Worm (Caenorhabditis elegans): Measurements from ENCODE around the gene F44E5.4.

Gene F44E5.4

DNA sequence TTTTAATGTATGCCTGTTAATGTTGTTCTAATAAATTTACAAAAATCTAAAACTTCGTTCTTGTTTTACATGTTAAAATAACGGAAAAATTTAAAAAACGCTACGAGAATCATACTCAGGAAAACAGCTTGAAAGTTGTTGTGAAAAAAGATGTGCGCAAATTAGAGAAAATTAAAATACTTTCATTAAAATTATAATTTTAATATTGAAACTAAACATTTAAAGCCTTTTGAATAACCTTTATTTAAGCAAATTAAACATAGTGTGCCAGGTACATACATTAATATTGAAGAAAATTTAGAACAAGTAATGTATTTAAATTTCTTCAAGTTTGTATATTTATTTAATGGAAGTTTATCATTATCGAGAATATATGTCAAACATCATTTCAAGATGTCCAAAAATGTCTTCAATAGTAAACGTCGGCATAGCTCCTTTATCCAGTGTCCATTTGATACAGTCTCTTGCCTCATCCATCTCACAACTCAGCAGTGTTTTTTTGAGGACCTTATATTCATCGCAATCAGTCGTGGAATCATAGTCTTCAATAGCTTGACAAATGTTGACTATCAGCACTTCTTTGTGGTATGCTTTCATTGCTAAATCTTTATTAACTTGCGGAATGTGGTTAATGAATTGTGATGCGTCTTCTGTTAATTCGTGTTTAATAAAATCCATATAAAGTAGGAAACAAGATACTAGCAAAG lies 2.8 kb upstream of the F44E5.4 start:
- TF ChIP-seq sea-1 (GFP tag; conservative IDR thresholded peaks at IDR 0.05) (0 out of 2 replicates have a peak, but pooled peaks have one; percentile 65), tbx-11 (GFP tag; IDR thresholded peaks at IDR 0.05) (no peak)

DNA sequence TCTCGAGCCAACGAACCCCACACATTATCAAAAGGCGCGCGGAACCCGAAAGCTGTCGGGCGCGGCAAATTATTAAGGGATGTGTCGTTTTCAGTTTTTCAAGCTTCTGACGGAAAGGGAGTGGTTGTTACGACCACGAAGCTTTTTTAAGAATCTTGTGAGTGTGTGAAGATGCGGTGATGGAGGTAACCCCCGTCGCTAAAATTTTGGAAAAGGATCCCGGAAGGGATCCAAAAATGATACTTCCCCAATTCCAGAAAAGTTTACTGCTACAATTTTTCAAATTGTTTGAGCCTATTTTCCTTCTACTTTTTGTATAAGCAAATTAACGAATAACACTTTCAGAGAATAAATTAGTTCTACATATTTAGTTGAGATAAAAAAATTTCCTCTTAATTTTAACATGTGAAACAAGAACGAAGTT lies 2.4 kb downstream of the F44E5.4 start:
- TF ChIP-seq ama-1 (optimal IDR thresholded peaks at IDR 0.05) (peak; percentile 46), hnd-1 (tag; optimal IDR thresholded peaks at IDR 0.05) (peak; percentile 2), pes-1 (GFP tag; IDR thresholded peaks at IDR 0.05) (0 out of 2 replicates have a peak, but pooled peaks have one; percentile 46), flt-1 (GFP tag; IDR thresholded peaks at IDR 0.05) (no peak), tbx-37 (GFP tag; conservative IDR thresholded peaks at IDR 0.05) (no peak), sea-1 (GFP tag; conservative IDR thresholded peaks at IDR 0.05) (peak; percentile 71; the same call in 1 of the 2 replicates)

DNA sequence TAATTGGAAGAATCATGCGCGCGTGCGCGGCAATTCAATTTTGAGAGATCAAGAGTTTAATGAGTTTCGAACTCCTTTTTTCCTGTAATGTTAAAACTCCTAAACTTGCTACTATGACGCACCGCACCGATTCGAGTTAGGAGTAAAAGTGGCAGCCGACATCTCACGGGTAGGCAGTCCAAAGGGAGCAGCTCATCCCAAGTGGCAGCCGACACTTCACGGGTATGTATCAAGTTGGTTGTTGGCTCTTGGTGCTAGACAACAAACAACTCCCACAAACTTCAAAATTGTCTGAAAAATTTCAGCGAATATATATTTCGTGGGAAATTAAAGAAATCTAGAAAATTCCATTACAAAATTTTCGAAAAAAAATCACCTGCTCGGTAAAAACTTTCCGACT lies 5.9 kb downstream of the F44E5.4 start:
- TF ChIP-seq hnd-1 (tag; optimal IDR thresholded peaks at IDR 0.05) (no peak), B0310.2 (tag; optimal IDR thresholded peaks at IDR 0.05) (no peak), aly-1 (tag; optimal IDR thresholded peaks at IDR 0.05) (no peak), tra-4 (tag; optimal IDR thresholded peaks at IDR 0.05) (no peak), tbx-37 (GFP tag; conservative IDR thresholded peaks at IDR 0.05) (no peak), sea-1 (GFP tag; conservative IDR thresholded peaks at IDR 0.05) (no peak), hmg-4 (GFP tag; optimal IDR thresholded peaks at IDR 0.05) (no peak), ets-7 (tag; optimal IDR thresholded peaks at IDR 0.05) (no peak), hmbx-1 (tag; optimal IDR thresholded peaks at IDR 0.05) (no peak)

- TF ChIP-seq ceh-13 (GFP tag; optimal IDR thresholded peaks at IDR 0.05) (no peak), aly-1 (tag; optimal IDR thresholded peaks at IDR 0.05) (peak; percentile 33)
These were observed 7.4 kb downstream of the F44E5.4 start for ce11 chrII:11751615-11752174.

- TF ChIP-seq tbx-37 (GFP tag; conservative IDR thresholded peaks at IDR 0.05) (no peak), pes-1 (GFP tag; IDR thresholded peaks at IDR 0.05) (peak; percentile 40; the same call in 1 of the 2 replicates), B0310.2 (tag; optimal IDR thresholded peaks at IDR 0.05) (peak; percentile 32), F13C5.2 (tag; optimal IDR thresholded peaks at IDR 0.05) (peak; percentile 90), ceh-36 (tag; optimal IDR thresholded peaks at IDR 0.05) (no peak), ama-1 (optimal IDR thresholded peaks at IDR 0.05) (no peak), sea-1 (GFP tag; conservative IDR thresholded peaks at IDR 0.05) (0 out of 2 replicates have a peak, but pooled peaks have one; percentile 50), tra-4 (tag; optimal IDR thresholded peaks at IDR 0.05) (no peak), tbx-11 (GFP tag; IDR thresholded peaks at IDR 0.05) (0 out of 2 replicates have a peak, but pooled peaks have one; percentile 53), ceh-13 (GFP tag; optimal IDR thresholded peaks at IDR 0.05) (no peak), hmbx-1 (tag; optimal IDR thresholded peaks at IDR 0.05) (no peak), aly-1 (tag; optimal IDR thresholded peaks at IDR 0.05) (peak; percentile 55), hnd-1 (tag; optimal IDR thresholded peaks at IDR 0.05) (no peak), ets-7 (tag; optimal IDR thresholded peaks at IDR 0.05) (peak; percentile 35), hmg-4 (GFP tag; optimal IDR thresholded peaks at IDR 0.05) (peak; percentile 93), flt-1 (GFP tag; IDR thresholded peaks at IDR 0.05) (0 out of 2 replicates have a peak, but pooled peaks have one; percentile 43), scrt-1 (GFP tag; IDR thresholded peaks at IDR 0.05) (0 out of 2 replicates have a peak, but pooled peaks have one; percentile 51)
These were observed 9.5 kb downstream of the F44E5.4 start for ce11 chrII:11749490-11750172.

DNA sequence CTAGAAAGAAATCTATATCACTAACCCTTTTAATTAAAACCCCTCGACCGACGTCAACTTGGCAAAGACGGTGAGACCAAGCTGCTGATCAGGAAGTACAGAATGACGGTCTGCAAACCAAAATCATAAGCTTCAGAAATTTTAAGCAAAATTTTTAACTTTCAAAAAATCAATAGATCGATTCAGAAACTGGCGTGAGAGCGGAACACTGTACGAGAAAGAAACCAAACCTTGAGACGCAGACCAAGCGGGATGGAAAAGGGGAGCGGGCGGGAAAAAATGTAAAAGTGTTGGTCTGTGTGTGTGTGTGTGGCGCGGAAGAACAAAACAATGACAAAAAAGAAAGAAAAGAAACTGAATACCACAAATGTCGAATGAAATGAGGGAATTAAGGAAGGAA lies 10.6 kb downstream of the F44E5.4 start, which contains the start of the genes F44E5.17 and gpb-1:
F44E5.17 (minus strand) TSS at position 101 of the 400 bp plus-strand sequence.
gpb-1 (minus strand) TSS at position 118 of the 400 bp plus-strand sequence.
- TF ChIP-seq tra-4 (tag; optimal IDR thresholded peaks at IDR 0.05) (no peak), scrt-1 (GFP tag; IDR thresholded peaks at IDR 0.05) (no peak), hmg-4 (GFP tag; optimal IDR thresholded peaks at IDR 0.05) (no peak), sea-1 (GFP tag; conservative IDR thresholded peaks at IDR 0.05) (no peak), ets-7 (tag; optimal IDR thresholded peaks at IDR 0.05) (no peak), pes-1 (GFP tag; IDR thresholded peaks at IDR 0.05) (no peak), tbx-37 (GFP tag; conservative IDR thresholded peaks at IDR 0.05) (no peak), hmbx-1 (tag; optimal IDR thresholded peaks at IDR 0.05) (no peak), tbx-11 (GFP tag; IDR thresholded peaks at IDR 0.05) (no peak), aly-1 (tag; optimal IDR thresholded peaks at IDR 0.05) (no peak), F13C5.2 (tag; optimal IDR thresholded peaks at IDR 0.05) (no peak), hnd-1 (tag; optimal IDR thresholded peaks at IDR 0.05) (no peak), ceh-36 (tag; optimal IDR thresholded peaks at IDR 0.05) (no peak), flt-1 (GFP tag; IDR thresholded peaks at IDR 0.05) (no peak), ceh-13 (GFP tag; optimal IDR thresholded peaks at IDR 0.05) (no peak), B0310.2 (tag; optimal IDR thresholded peaks at IDR 0.05) (no peak), ama-1 (optimal IDR thresholded peaks at IDR 0.05) (no peak)

DNA sequence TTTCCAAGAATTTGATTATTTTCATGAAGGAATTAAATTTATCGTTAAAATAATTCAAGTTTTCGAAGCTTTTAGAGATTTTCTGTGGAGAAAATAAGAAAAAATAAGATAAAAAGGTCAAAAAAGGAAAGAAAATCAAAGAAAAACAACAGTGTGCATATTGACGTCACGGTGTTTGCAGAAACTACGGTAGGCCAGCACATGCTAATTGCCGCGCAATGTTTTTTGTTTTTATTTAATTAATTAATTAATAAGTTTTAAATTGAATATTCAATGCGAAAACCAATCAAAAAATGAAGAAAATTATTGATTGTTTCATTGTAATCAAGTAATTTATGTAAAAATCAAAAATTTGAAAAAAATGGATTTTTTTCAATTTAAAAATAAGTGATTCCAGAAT lies 11.2 kb downstream of the F44E5.4 start:
- no peak for TF ChIP-seq aly-1 (tag; optimal IDR thresholded peaks at IDR 0.05)
